Worm (Caenorhabditis elegans): ENCODE measurements around the gene srd-13.

- TF ChIP-seq cog-1 (tag; optimal IDR thresholded peaks at IDR 0.05) (no peak), tab-1 (GFP tag; IDR thresholded peaks at IDR 0.05) (no peak), klf-2 (GFP tag; conservative IDR thresholded peaks at IDR 0.05) (no peak), ztf-29 (GFP tag; IDR thresholded peaks at IDR 0.05) (no peak), T22C8.4 (GFP tag; IDR thresholded peaks at IDR 0.05) (no peak), ref-1 (GFP tag; conservative IDR thresholded peaks at IDR 0.05) (no peak)
Observed at ce11 chrIV:5590120-5590519, 45.3 kb downstream of the srd-13 start.
